Fruit fly (Drosophila melanogaster) ovary, adult (tissue): Measurements from ENCODE around the gene Dic1.
A peak's percentile ranks its signal among the peaks of the same experiment; 100 is the strongest.

Experiments
- CG17801 ChIP-seq: fragments of 200-800 bp; optimal IDR thresholded peaks from 2 replicates; lab custom pipeline; 2019; ENCODE audit warnings: missing biosample characterization, mild to moderate bottlenecking, missing genetic modification characterization, moderate library complexity; ENCODE audit not compliant: partially characterized antibody

Gene Dic1

dm6 chr3R:13374913-13375312 lies 10.2 kb downstream of the Dic1 start:
- no peak for TF ChIP-seq CG17801

dm6 chr3R:13379675-13380074 lies 14.9 kb downstream of the Dic1 start, which contains the start of the genes CG9813 and CG8870:
TSS of gene CG9813 (minus strand) at chr3R:13379775.
TSS of gene CG8870 (plus strand) at chr3R:13379842.
- TF ChIP-seq CG17801 = no peak

- TF ChIP-seq CG17801 = peak; percentile 27
Observed at dm6 chr3R:13381744-13382435, 17.2 kb downstream of the Dic1 start, which contains the start of the genes mRpS21 and Droj2. TSS of gene mRpS21 (minus strand) at chr3R:13381809. TSS of gene Droj2 (plus strand) at chr3R:13382106.

dm6 chr3R:13382656-13383142 lies 18.0 kb downstream of the Dic1 start:
- peak; percentile 48 for TF ChIP-seq CG17801

dm6 chr3R:13385105-13385504 lies 20.4 kb downstream of the Dic1 start:
- no peak for TF ChIP-seq CG17801

dm6 chr3R:13388160-13388870 lies 23.6 kb downstream of the Dic1 start, which contains the start of gene CG9799:
TSS of gene CG9799 (minus strand) at chr3R:13388709.
- TF ChIP-seq CG17801 = no peak

- no peak for TF ChIP-seq CG17801
Observed at dm6 chr3R:13390490-13390889, 25.8 kb downstream of the Dic1 start.

- no peak for TF ChIP-seq CG17801
Observed at dm6 chr3R:13393009-13393408, 28.3 kb downstream of the Dic1 start.

dm6 chr3R:13395133-13395532 lies 30.4 kb downstream of the Dic1 start, which contains the start of gene CCHa2:
TSS of gene CCHa2 (minus strand) at chr3R:13395197.
- TF ChIP-seq CG17801 = no peak

dm6 chr3R:13397040-13397439 lies 32.3 kb downstream of the Dic1 start, which contains the start of gene CG14374:
TSS of gene CG14374 (minus strand) at chr3R:13397140.
- TF ChIP-seq CG17801 = no peak

- no peak for TF ChIP-seq CG17801
Observed at dm6 chr3R:13397535-13397934, 32.8 kb downstream of the Dic1 start, which contains the start of gene CG14377. TSS of gene CG14377 (plus strand) at chr3R:13397835.

dm6 chr3R:13400902-13401721 lies 36.4 kb downstream of the Dic1 start:
- TF ChIP-seq CG17801 = peak; percentile 91

dm6 chr3R:13401722-13402296 lies 37.1 kb downstream of the Dic1 start, which contains the start of gene GILT1:
TSS of gene GILT1 (minus strand) at chr3R:13401862.
- TF ChIP-seq CG17801 = peak; percentile 27

- TF ChIP-seq CG17801 = no peak
Observed at dm6 chr3R:13403032-13403459, 38.3 kb downstream of the Dic1 start, which contains the start of gene Dpm3. TSS of gene Dpm3 (minus strand) at chr3R:13403051.

- TF ChIP-seq CG17801 = no peak
Observed at dm6 chr3R:13404841-13405441, 40.2 kb downstream of the Dic1 start, which contains the start of gene yellow-e3. TSS of gene yellow-e3 (minus strand) at chr3R:13404870.
